Fruit fly (Drosophila melanogaster) whole organism, adult: ENCODE results near the gene Cdc42.

ENCODE experiments used
- CG33017 ChIP-seq: fragments of 200-800 bp; sonication (Bioruptor generic); optimal IDR thresholded peaks from 2 replicates; lab custom pipeline; 2018; ENCODE audit warnings: missing biosample characterization, mild to moderate bottlenecking, missing genetic modification characterization, moderate library complexity
- CG7101 ChIP-seq: fragments of 200-800 bp; sonication (Bioruptor generic); optimal IDR thresholded peaks from 2 replicates; lab custom pipeline; 2018; ENCODE audit warnings: missing biosample characterization, mild to moderate bottlenecking, missing genetic modification characterization, moderate library complexity
- Clk ChIP-seq: fragments of 200-800 bp; sonication (Bioruptor generic); optimal IDR thresholded peaks from 2 replicates; lab custom pipeline; 2017; ENCODE audit warnings: missing biosample characterization, missing genetic modification characterization
- Mnt ChIP-seq: fragments of 200-800 bp; sonication (Bioruptor generic); optimal IDR thresholded peaks from 2 replicates; lab custom pipeline; 2016; ENCODE audit warnings: missing biosample characterization, mild to moderate bottlenecking, missing genetic modification characterization
- cnc ChIP-seq, 2 experiments: fragments of >200 bp; optimal IDR thresholded peaks; 2 replicates each; lab custom pipeline; 2017

dm6 chrX:19735270-19735669 lies 38.4 kb downstream of the Cdc42 start, which contains the start of gene CG14234:
- TF ChIP-seq CG7101: no peak
- TF ChIP-seq cnc (optimal IDR thresholded peaks at IDR 0.05; lab: Kevin White, UChicago): no peak
- no peak for TF ChIP-seq Clk
- TF ChIP-seq Mnt: no peak
- TF ChIP-seq CG33017 (tag; lab: Kevin White, UChicago): no peak
